Worm (Caenorhabditis elegans): Measurements from ENCODE around the gene rps-23.

DNA sequence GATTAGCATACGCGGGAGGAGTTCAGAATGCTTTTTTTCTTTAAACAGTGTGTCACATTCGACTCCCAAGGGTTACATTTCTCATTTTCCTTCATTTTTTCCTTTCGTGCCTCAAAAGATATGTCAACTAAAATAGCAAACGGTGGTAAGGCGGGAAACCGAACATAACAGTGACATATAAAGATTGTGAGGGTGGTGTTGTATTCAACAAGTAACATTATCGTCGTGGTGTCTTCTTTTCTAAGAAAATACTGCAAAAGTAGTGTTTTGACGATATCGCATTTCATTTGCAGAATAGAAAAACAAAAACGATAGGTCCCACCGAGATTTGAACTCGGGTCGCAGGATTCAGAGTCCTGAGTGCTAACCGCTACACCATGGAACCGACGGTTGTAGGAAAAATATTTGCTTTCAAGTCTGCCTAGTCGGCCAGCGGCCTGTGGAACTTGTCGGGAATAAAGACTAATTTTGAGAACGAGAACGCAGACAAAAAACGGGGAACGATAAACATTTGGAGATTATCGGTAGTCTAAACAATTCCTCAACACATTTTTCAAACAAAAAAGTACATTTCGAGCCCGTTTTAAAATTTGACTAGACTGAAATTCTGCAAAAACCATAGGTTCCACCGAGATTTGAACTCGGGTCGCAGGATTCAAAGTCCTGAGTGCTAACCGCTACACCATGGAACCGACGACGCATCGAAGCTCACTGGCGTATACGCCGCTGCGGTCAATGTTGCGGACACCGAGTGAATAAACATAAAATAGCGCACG lies 26.0 kb upstream of the rps-23 start:
- no peak for TF ChIP-seq R02D3.7 (tag; optimal IDR thresholded peaks at IDR 0.05)
- TF ChIP-seq crh-2 (tag; optimal IDR thresholded peaks at IDR 0.05), result no peak
- no peak for TF ChIP-seq sem-4 (tag; optimal IDR thresholded peaks at IDR 0.05)
- no peak for TF ChIP-seq snpc-4 (tag; optimal IDR thresholded peaks at IDR 0.05)
- TF ChIP-seq alr-1 (tag; optimal IDR thresholded peaks at IDR 0.05), result no peak
- TF ChIP-seq nhr-237 (tag; optimal IDR thresholded peaks at IDR 0.05), result no peak
- TF ChIP-seq lsy-2 (tag; optimal IDR thresholded peaks at IDR 0.05), result peak in 1 of 2 experiments; percentile 26
- no peak for TF ChIP-seq unc-39 (tag; optimal IDR thresholded peaks at IDR 0.05)
